Worm (Caenorhabditis elegans): ENCODE data around the gene eat-2.

eat-2 gene

DNA sequence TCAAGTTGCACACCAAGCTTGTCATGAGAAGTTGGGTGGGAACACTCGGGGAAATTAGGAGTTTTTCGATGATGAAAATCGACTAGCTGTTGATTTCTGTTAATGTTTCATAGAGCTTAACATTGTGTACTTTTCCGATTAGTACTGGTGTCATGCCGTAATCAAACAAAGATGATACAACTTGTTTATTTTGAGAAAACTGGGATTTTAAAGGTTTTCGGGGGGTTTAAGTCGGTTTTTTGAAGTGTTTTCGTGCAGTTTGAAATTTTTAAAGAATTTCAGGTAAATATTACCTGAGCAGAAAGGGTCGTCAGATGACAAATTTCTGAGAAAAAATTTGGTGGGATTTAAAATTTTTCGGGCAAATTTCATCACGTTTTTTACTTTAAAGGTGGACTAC is at the start of gene eat-2:
TSS of gene eat-2 (minus strand) at position 101 of the 400 bp plus-strand sequence.
- TF ChIP-seq W03F9.2 (tag; optimal IDR thresholded peaks at IDR 0.05) (no peak), him-1 (tag; optimal IDR thresholded peaks at IDR 0.05) (no peak), dao-5 (tag; optimal IDR thresholded peaks at IDR 0.05) (no peak)

- no peak for TF ChIP-seq him-1 (tag; optimal IDR thresholded peaks at IDR 0.05)
- no peak for TF ChIP-seq dao-5 (tag; optimal IDR thresholded peaks at IDR 0.05)
- no peak for TF ChIP-seq W03F9.2 (tag; optimal IDR thresholded peaks at IDR 0.05)
These were observed 46.7 kb upstream of the eat-2 start for ce11 chrII:14218142-14218541.

DNA sequence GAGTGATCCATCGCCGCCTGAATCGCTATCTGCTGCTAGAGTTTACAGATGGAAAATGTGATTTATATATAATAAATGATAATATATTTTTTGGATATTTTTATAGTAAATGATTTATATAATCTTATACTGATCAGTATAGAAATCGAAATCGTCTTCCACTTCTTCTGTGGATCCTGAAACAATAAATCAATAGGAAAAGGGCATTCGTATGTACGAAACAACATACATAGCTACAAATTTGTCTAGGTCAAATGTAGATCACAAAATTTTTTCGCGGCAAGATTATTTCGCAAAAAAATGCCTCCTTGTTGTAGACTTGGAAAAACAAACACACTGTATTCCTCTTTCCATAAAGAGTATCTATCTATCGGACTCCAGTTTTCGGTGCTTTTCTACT is 42.7 kb upstream of the eat-2 start, which contains the start of gene Y48B6A.10:
TSS of gene Y48B6A.10 (plus strand) at position 301 of the 400 bp plus-strand sequence.
- no peak for TF ChIP-seq dao-5 (tag; optimal IDR thresholded peaks at IDR 0.05)
- TF ChIP-seq him-1 (tag; optimal IDR thresholded peaks at IDR 0.05) = no peak

ce11 chrII:14211118-14211517 is 39.7 kb upstream of the eat-2 start, which contains the start of gene hot-7:
hot-7 (plus strand) TSS chrII:14211418.
- TF ChIP-seq W03F9.2 (tag; optimal IDR thresholded peaks at IDR 0.05) (no peak), dao-5 (tag; optimal IDR thresholded peaks at IDR 0.05) (no peak), him-1 (tag; optimal IDR thresholded peaks at IDR 0.05) (no peak)

DNA sequence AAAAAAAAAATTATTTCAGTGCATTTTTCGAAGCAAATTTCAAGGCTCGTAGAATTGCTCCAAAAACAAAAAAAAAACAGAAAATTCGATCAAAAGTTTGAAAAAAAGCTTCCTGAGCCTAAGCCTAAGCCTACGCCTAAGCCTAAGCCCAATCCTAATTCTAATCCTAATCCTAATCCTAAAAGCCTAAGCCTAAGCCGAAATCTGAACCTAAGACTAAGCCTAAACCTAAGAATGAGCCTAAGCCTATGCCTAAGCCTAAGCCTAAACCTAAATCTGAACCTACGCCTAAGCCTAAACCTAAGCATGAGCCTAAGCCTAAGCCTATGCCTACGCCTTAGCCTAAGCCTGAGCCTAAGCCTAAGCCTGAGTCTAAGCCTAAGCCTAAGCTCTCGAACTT is 34.8 kb upstream of the eat-2 start:
- TF ChIP-seq dao-5 (tag; optimal IDR thresholded peaks at IDR 0.05) (no peak), W03F9.2 (tag; optimal IDR thresholded peaks at IDR 0.05) (no peak), him-1 (tag; optimal IDR thresholded peaks at IDR 0.05) (no peak)

DNA sequence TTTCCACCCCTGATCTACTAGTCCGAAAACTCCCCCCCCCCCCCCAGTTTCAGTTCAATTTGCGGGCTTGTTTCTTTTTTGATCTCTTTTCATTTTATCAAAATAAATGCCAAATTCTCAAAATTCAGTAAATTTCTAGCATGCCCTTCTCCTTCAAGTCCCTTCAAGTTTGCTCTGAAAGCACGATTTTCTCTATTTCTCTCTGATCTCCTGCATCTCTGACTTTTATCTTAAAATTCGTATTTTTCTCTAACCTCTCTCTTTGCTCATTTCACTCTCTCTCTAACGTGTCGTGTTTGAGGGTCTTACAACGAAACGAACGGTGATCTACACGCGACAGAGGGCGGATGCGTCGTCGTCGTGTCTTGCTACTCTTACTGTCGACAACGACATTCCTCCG is 33.9 kb upstream of the eat-2 start, which contains the start of gene ace-3:
TSS of gene ace-3 (plus strand) at position 301 of the 400 bp plus-strand sequence.
- TF ChIP-seq W03F9.2 (tag; optimal IDR thresholded peaks at IDR 0.05) (no peak), him-1 (tag; optimal IDR thresholded peaks at IDR 0.05) (no peak), dao-5 (tag; optimal IDR thresholded peaks at IDR 0.05) (no peak)

DNA sequence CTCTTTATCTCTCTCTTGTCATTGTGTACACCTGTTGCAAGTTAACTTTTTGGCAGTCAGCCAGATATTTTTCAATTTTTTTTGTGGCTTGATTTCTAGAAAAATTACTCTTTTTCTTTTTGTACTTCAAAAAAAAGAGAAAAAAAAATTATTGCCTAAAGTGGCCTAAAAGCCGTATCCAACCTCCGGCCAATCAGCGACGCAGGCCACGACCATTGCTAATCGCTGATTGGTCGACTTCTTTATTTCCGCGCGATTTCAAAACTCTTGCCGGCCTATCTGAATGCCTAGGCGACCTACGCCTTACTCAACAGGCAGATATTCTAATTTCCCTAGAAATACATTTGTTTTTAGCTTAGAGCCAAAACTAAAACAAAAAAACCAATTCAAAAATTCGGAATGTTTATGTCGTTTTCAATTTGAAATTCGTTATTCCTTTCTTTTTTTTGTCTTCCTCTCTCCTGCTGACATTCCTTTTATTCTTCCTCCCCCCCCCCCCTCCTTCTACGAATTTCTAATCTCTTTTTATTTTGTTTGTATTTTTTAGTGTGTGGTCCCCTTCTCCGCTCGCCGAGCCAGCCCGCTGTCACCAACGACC is 26.1 kb upstream of the eat-2 start, which contains the start of gene ace-4:
TSS of gene ace-4 (plus strand) at position 548 of the 598 bp plus-strand sequence.
- TF ChIP-seq W03F9.2 (tag; optimal IDR thresholded peaks at IDR 0.05) = no peak
- no peak for TF ChIP-seq him-1 (tag; optimal IDR thresholded peaks at IDR 0.05)
- no peak for TF ChIP-seq dao-5 (tag; optimal IDR thresholded peaks at IDR 0.05)

DNA sequence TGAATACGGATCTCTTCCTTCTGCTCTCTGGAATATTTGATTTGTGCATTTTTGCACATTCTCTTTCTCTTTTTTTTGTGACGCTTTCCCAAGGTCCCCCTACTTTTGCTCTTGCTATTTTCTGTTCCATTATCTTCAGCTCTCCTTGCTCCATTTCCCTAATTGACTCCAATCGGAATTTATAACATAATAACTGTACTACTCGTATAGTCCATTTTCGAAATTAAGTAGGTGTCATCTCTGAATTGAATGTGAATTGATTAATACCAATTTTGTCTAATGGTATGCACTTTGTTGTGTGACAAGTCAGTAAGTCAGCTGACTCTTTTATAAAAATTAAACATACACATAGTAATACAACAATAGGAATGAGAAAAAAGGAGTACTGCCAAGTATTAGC is 24.5 kb upstream of the eat-2 start:
- no peak for TF ChIP-seq W03F9.2 (tag; optimal IDR thresholded peaks at IDR 0.05)

- TF ChIP-seq dao-5 (tag; optimal IDR thresholded peaks at IDR 0.05) (no peak), him-1 (tag; optimal IDR thresholded peaks at IDR 0.05) (no peak), W03F9.2 (tag; optimal IDR thresholded peaks at IDR 0.05) (no peak)
These were observed 16.0 kb upstream of the eat-2 start for ce11 chrII:14187456-14187855.

DNA sequence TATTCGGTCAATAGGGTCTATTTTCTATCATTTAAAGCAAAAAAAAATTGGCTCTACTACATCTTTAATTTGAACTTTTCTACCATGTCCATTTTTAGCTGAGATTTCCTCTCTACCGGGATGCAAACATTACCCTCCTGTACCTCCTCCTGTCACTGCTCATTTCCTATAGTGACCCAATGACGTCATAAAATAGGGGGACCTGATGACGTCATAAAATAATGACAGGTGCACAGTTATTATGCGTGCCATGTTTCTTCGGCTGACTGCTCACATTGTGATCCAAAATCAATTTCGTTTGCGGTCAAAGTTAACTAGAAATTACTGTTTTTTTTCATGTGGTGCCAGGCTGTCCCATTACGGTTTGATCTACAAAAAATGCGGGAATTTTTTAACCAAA is 15.5 kb upstream of the eat-2 start:
- TF ChIP-seq him-1 (tag; optimal IDR thresholded peaks at IDR 0.05) (no peak), dao-5 (tag; optimal IDR thresholded peaks at IDR 0.05) (no peak), W03F9.2 (tag; optimal IDR thresholded peaks at IDR 0.05) (no peak)

DNA sequence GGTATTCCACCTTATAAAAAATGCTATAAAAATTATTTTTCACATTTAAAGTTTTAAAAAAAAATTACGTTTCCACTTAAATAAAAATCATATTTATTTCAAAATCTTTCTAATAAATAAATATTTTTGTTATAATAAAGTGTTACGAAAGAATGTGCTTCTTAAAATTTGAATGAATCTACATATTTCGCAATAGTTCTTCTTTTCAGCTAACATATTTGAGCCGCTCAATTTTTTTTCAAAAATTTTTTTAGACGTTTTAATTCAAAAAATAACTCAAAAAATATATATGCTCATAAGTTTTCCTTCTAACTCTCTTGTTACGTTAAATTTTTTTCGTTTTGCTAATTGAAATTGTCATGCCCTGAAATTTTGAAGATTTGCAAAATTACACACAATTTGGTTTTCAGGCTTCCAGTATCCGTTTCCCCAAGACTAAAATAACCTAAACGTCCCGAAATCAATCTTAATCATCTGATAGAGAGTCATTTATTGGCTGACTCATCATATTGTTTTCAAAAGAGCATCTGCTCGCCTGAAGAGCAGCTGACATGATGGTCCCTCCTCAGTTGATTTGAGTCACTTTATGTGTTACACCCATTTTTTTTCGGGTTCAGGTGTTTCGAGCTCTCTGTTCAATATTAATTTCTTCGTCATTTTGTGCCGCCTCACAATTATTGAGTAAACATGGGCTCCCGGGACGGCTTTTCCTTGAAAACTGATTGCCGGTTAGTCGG is 6.9 kb upstream of the eat-2 start, which contains the start of gene efhd-1:
TSS of gene efhd-1 (plus strand) at position 582 of the 737 bp plus-strand sequence.
- TF ChIP-seq him-1 (tag; optimal IDR thresholded peaks at IDR 0.05) (no peak), W03F9.2 (tag; optimal IDR thresholded peaks at IDR 0.05) (no peak), dao-5 (tag; optimal IDR thresholded peaks at IDR 0.05) (no peak)

ce11 chrII:14176642-14177041 is 5.2 kb upstream of the eat-2 start:
- TF ChIP-seq dao-5 (tag; optimal IDR thresholded peaks at IDR 0.05) = no peak
- no peak for TF ChIP-seq W03F9.2 (tag; optimal IDR thresholded peaks at IDR 0.05)
- TF ChIP-seq him-1 (tag; optimal IDR thresholded peaks at IDR 0.05) = no peak

DNA sequence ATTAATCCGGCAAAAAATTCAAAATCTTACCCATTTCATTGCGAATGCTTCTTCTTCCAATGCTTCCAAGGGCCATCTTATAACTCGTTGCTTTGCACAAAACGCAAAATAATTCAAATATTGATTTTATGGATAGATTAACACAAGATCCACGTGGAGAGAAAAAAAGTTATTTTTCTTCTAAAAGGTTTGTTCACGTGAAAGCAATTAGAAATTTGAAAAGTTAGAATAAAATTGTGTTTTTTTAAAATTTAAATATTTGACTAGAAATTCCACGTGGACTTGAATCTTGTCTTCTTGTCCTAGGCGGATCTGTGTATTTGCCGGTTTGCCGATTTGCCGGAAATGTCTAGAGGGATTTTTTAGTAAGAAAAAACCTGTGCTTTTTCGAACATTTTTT is 3.6 kb upstream of the eat-2 start, which contains the start of gene Y48B6A.5:
TSS of gene Y48B6A.5 (minus strand) at position 101 of the 400 bp plus-strand sequence.
- TF ChIP-seq dao-5 (tag; optimal IDR thresholded peaks at IDR 0.05) = no peak
- TF ChIP-seq W03F9.2 (tag; optimal IDR thresholded peaks at IDR 0.05) = no peak

DNA sequence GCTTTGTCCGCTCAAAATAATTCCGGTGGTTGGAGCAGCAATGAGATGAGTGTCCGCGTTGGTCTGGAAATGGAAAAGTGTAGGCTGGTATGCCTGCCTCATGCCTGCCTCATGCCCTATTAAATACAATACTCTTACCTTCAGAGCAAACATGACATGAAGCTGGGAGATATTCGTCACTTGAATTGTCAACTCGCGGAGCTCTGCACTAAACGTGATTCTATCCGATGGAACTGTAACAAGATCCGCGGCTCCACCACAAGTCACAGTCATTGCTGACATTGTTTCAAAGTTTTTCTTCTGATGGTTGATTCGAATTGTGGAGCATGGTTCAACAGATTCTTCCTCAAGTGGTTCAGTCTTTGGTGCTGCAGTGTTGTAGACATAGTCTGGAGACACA is 1.7 kb upstream of the eat-2 start:
- TF ChIP-seq him-1 (tag; optimal IDR thresholded peaks at IDR 0.05) (no peak), dao-5 (tag; optimal IDR thresholded peaks at IDR 0.05) (no peak), W03F9.2 (tag; optimal IDR thresholded peaks at IDR 0.05) (no peak)

Data from whole organism, L4/young adult.